Worm (Caenorhabditis elegans): ENCODE results near the gene D2085.7.

DNA sequence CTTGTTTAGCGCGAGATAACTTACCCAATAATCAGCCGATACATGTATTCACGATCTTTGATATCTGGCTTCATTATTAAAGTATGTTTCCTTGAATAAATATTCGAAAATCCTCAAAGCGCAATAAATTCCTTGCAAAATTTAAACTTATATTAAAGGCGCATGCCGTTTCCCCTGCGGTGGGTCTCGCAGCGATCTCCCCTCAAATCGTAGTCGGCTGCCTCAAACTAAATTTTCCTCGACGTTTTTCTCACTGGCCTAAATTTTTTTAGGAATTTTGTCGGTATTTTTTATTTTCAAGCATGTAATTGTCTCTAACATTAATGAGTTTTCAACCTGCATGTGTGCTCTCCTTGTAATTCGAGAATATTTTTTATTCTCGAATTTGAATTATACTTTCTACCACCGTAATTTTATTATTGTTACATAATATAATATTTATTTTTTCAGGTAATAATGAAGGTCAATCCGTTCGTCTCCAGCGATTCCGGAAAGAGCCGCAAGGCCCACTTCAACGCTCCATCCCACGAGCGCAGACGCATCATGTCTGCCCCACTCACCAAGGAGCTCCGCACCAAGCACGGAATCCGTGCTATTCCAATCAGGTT lies 38.7 kb upstream of the D2085.7 start, which contains the start of the genes cpf-1 and rpl-26:
- TF ChIP-seq lin-13 (tag; optimal IDR thresholded peaks at IDR 0.05) (no peak), blmp-1 (tag; optimal IDR thresholded peaks at IDR 0.05) (no peak), nhr-76 (tag; optimal IDR thresholded peaks at IDR 0.05) (no peak), M03D4.4 (tag; optimal IDR thresholded peaks at IDR 0.05) (no peak), elt-3 (tag; optimal IDR thresholded peaks at IDR 0.05) (no peak), nhr-28 (tag; optimal IDR thresholded peaks at IDR 0.05) (no peak), ztf-11 (tag; optimal IDR thresholded peaks at IDR 0.05) (no peak), zip-8 (tag; optimal IDR thresholded peaks at IDR 0.05) (no peak), unc-62 (GFP tag; optimal IDR thresholded peaks at IDR 0.05) (no peak), flh-1 (GFP tag; optimal IDR thresholded peaks at IDR 0.05) (no peak), lsy-2 (tag; optimal IDR thresholded peaks at IDR 0.05) (peak; percentile 78), lin-32 (GFP tag; optimal IDR thresholded peaks at IDR 0.05) (no peak), nhr-237 (tag; optimal IDR thresholded peaks at IDR 0.05) (peak; percentile 54)
